Worm (Caenorhabditis elegans) whole organism, L4 larva: ENCODE measurements around the gene ssr-2.

Experiments
- R02D3.7 ChIP-seq: fragments of 150-350 bp; sonication (generic microtip); optimal IDR thresholded peaks from 3 replicates; lab custom pipeline; 2014; ENCODE audit warnings: missing biosample characterization, missing genetic modification characterization
- ceh-44 ChIP-seq: fragments of 200-800 bp; sonication (Bioruptor generic); IDR thresholded peaks from 2 replicates; pipeline ENCODE4 v1.3.6; 2022; ENCODE audit warnings: missing genetic modification reagents, missing genetic modification characterization, missing compliant biosample characterization
- nhr-6 ChIP-seq: fragments of 150-350 bp; optimal IDR thresholded peaks from 2 replicates; lab custom pipeline; 2014; ENCODE audit warnings: missing biosample characterization, missing genetic modification characterization
- sdz-12 ChIP-seq: fragments of 200-800 bp; sonication (Bioruptor generic); optimal IDR thresholded peaks from 2 replicates; lab custom pipeline; 2018; ENCODE audit warnings: mild to moderate bottlenecking, missing genetic modification characterization, missing compliant biosample characterization
- snpc-4 ChIP-seq: fragments of 150-350 bp; optimal IDR thresholded peaks from 2 replicates; lab custom pipeline; 2014; ENCODE audit warnings: missing biosample characterization, missing genetic modification characterization
- unc-62 ChIP-seq, 3 experiments: fragments of 150-350 bp in 1 of 3; sonication (generic microtip); optimal IDR thresholded peaks in 2 of 3; peaks in 1 of 3; 1 replicate in 1 of 3; 2 replicates in 2 of 3; lab custom pipeline; 2014 to 2017; ENCODE audit warnings: missing biosample characterization in 3 of 3, missing genetic modification characterization in 3 of 3, missing genetic modification reagents in 3 of 3, missing genotype in 1 of 3
- ztf-11 ChIP-seq: fragments of 150-350 bp; optimal IDR thresholded peaks from 2 replicates; lab custom pipeline; 2014; ENCODE audit warnings: missing biosample characterization, missing genetic modification characterization

- TF ChIP-seq unc-62 (GFP tag; optimal IDR thresholded peaks at IDR 0.05 in 1 of 2; lab: Kevin White, UChicago), result no peak
- TF ChIP-seq unc-62 (tag; optimal IDR thresholded peaks at IDR 0.05; lab: Kevin White, UChicago), result no peak
- TF ChIP-seq snpc-4, result no peak
- no peak for TF ChIP-seq ztf-11 (tag; lab: Kevin White, UChicago)
- no peak for TF ChIP-seq ceh-44
- no peak for TF ChIP-seq sdz-12
- TF ChIP-seq nhr-6 (tag; lab: Kevin White, UChicago), result no peak
- TF ChIP-seq R02D3.7 (tag; lab: Kevin White, UChicago), result no peak
These were observed 34.0 kb downstream of the ssr-2 start for ce11 chrX:2793527-2793926.
